Worm (Caenorhabditis elegans): Measurements from ENCODE around the gene Y46E12A.3.

Y46E12A.3 gene

DNA sequence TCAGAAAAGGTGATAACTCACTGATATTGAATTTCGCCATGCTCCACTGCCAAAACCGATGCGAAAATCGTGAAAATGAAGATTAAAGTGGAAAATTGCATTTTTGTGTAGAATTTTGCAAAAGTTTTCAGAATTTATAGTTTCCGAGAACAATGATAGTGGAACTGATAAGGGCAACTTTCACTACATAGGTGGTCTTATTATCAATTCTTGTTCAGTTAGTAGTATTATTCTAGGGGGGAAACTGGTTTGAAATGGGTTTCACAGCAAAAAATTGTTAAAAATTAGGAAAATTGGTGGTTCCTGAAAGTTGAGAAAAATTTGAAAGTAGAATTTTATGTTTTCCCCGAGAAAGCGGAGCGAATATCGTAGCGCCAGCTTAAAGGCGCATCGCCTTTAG, 3.4 kb upstream of the Y46E12A.3 start, which contains the start of gene Y46E12A.5 (continued):
- TF ChIP-seq Y53G8AR.9 (GFP tag; conservative IDR thresholded peaks at IDR 0.05), result no peak
- TF ChIP-seq tbp1 (GFP tag; optimal IDR thresholded peaks at IDR 0.05), result no peak
- no peak for TF ChIP-seq ets-4 (GFP tag; optimal IDR thresholded peaks at IDR 0.05)
- no peak for TF ChIP-seq mcd-1 (GFP tag; IDR thresholded peaks at IDR 0.05)

DNA sequence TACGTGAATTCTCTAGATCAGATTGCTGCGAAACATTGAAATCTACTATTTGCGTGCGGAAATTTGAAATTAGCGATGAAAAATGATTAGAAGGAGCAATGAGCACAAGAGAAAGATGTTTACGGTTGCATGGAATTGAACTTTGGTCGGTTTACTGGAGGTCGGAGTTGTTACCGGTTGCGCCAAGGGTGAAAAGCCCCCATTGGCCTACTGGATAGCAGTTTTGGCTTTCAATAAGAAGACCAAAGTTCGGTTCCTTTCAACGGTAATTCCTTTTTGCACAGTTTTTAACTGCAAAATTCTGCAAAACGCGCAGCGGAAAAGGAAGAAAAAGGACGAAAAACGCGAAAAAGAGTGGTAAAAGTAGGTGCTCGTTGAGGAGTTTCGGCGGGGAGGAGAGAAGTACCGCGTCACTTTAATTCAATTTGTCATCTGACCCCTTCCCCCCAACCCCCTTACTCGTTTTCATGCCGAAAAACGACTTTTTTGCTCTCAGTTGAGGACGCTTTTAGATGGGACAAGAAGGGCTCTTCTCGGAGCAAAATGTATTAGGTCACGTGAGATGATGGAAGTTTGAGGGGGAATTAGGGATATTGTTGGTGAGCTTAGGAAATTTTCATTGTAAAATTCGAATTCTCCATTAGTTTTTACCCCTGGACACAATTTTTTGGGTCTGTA, 9.2 kb downstream of the Y46E12A.3 start:
- TF ChIP-seq let-607 (tag; optimal IDR thresholded peaks at IDR 0.05) (no peak), rpc-1 (optimal IDR thresholded peaks at IDR 0.05) (no peak), rpc-1 (tag; optimal IDR thresholded peaks at IDR 0.05) (peak; percentile 53), tbp1 (GFP tag; optimal IDR thresholded peaks at IDR 0.05) (peak; percentile 58)

DNA sequence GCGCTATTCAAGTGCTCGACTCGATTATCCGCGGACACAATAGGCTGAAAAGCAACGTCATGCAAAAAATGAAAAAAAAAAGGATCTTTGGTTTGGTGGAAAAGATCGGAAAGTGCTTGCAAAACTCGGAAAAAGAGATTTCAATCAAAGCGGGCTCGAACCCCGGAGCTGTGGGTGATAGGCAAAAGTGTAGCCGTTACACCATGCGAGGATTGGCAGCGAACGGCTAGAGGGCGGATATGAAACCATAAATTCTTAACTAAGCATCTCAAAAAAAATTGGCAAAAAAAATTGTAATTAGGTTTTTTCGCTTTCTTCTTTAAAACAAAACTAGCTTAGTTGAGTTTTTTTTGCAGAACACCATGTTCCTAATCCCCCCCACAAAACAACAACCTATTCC, 10.3 kb downstream of the Y46E12A.3 start:
- TF ChIP-seq F57A8.1 (GFP tag; optimal IDR thresholded peaks at IDR 0.05) (no peak), die-1 (tag; optimal IDR thresholded peaks at IDR 0.05) (peak; percentile 72), him-1 (tag; optimal IDR thresholded peaks at IDR 0.05) (peak; percentile 31), athp-1 (tag; optimal IDR thresholded peaks at IDR 0.05) (peak; percentile 20), tbp1 (GFP tag; optimal IDR thresholded peaks at IDR 0.05) (peak; percentile 91), ceh-91 (GFP tag; IDR thresholded peaks at IDR 0.05) (no peak), B0261.1 (tag; optimal IDR thresholded peaks at IDR 0.05) (peak; percentile 71), nhr-90 (tag; optimal IDR thresholded peaks at IDR 0.05) (peak; percentile 66), ztf-18 (tag; optimal IDR thresholded peaks at IDR 0.05) (peak; percentile 52), hmg-1.2 (GFP tag; IDR thresholded peaks at IDR 0.05) (0 out of 2 replicates have a peak, but pooled peaks have one; percentile 11), B0336.3 (GFP tag; IDR thresholded peaks at IDR 0.05) (no peak), lin-54 (GFP tag; optimal IDR thresholded peaks at IDR 0.05) (peak; percentile 28), cebp-1 (GFP tag; IDR thresholded peaks at IDR 0.05) (no peak), cebp-1 (tag; optimal IDR thresholded peaks at IDR 0.05) (peak; percentile 4), Y95B8A.8 (GFP tag; IDR thresholded peaks at IDR 0.05) (0 out of 2 replicates have a peak, but pooled peaks have one; percentile 17), rec-8 (tag; optimal IDR thresholded peaks at IDR 0.05) (peak; percentile 17), rpc-1 (optimal IDR thresholded peaks at IDR 0.05) (peak; percentile 72), rpc-1 (tag; optimal IDR thresholded peaks at IDR 0.05) (peak; percentile 90), snpc-3.4 (tag; optimal IDR thresholded peaks at IDR 0.05) (peak; percentile 29), lin-26 (GFP tag; IDR thresholded peaks at IDR 0.05) (peak; percentile 78), chd-7 (tag; optimal IDR thresholded peaks at IDR 0.05) (peak; percentile 42), madf-3 (GFP tag; IDR thresholded peaks at IDR 0.05) (no peak)

DNA sequence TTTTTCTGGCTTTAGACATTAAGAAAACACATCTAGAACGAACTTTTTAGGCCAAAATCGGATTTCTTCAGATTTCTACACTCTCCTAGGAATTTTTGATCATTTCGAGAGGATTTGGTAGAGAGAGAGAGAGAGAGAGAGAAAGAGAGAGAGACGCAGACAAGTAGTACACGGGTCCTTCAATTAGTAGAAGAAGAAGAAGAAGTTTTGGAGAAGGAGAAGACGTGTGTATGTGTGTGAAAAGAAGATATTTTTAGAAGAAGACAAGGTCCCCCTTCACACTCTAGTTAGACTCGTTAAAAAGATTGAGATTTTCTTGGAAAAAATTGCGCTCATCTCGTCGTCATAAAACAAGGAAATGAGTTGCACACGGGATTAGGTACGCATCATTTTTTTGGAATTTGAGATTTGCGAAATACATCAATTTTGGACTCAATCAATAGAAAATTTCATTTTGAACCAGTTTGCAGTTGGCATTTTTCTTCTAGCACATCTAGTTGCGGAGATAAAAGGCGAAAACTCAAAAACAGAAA, 11.2 kb downstream of the Y46E12A.3 start:
- TF ChIP-seq Y79H2A.3 (GFP tag; conservative IDR thresholded peaks at IDR 0.05) (no peak), B0261.1 (tag; optimal IDR thresholded peaks at IDR 0.05) (peak; percentile 6)

DNA sequence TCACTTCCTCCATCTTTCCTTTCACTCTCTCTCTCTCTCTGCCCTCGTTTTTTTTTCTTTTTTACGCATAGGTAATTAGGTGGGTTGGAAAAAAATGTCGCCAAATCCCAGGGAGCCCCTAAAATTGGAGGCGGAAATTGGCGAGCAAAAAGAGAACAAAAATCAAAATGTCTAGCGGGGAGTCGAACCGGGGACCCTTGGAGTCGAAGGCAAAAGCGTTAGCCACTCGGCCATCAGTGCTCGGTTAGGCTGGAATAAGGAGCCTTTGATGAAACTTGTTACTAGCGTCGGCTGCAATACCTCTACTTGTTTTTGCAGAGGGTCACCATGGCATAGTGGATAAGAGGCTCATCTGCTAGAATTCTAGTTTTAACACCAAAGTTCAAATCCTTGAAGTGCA, 11.7 kb downstream of the Y46E12A.3 start:
- peak; percentile 22 for TF ChIP-seq chd-7 (tag; optimal IDR thresholded peaks at IDR 0.05)
- TF ChIP-seq madf-6 (GFP tag; IDR thresholded peaks at IDR 0.05), result peak; percentile 20; the same call in 1 of the 2 replicates
- peak; percentile 49 for TF ChIP-seq snpc-1.3 (tag; optimal IDR thresholded peaks at IDR 0.05; ENCODE audit: insufficient read depth)
- TF ChIP-seq nhr-179 (tag; optimal IDR thresholded peaks at IDR 0.05), result no peak
- TF ChIP-seq dox-1 (GFP tag; IDR thresholded peaks at IDR 0.05), result peak; percentile 31; the same call in 1 of the 2 replicates
- peak; percentile 48 for TF ChIP-seq pbrm-1 (GFP tag; IDR thresholded peaks at IDR 0.05)
- peak; percentile 7 for TF ChIP-seq mxl-1 (tag; optimal IDR thresholded peaks at IDR 0.05)
- TF ChIP-seq repo-1 (tag; optimal IDR thresholded peaks at IDR 0.05), result no peak
- 0 out of 2 replicates have a peak, but pooled peaks have one; percentile 13 for TF ChIP-seq hsf-1 (GFP tag; IDR thresholded peaks at IDR 0.05)
- TF ChIP-seq tbp1 (GFP tag; optimal IDR thresholded peaks at IDR 0.05), result peak; percentile 86
- peak; percentile 22 for TF ChIP-seq athp-1 (tag; optimal IDR thresholded peaks at IDR 0.05)
- TF ChIP-seq aptf-3 (GFP tag; IDR thresholded peaks at IDR 0.05), result no peak
- TF ChIP-seq ceh-91 (GFP tag; IDR thresholded peaks at IDR 0.05), result no peak
- peak; percentile 60 for TF ChIP-seq rpc-1 (optimal IDR thresholded peaks at IDR 0.05)
- TF ChIP-seq rpc-1 (tag; optimal IDR thresholded peaks at IDR 0.05), result peak; percentile 78
- TF ChIP-seq lin-26 (GFP tag; IDR thresholded peaks at IDR 0.05), result peak; percentile 65; the same call in 1 of the 2 replicates
- TF ChIP-seq dpff-1 (tag; optimal IDR thresholded peaks at IDR 0.05), result no peak
- no peak for TF ChIP-seq unc-62 (GFP tag; optimal IDR thresholded peaks at IDR 0.05)
- TF ChIP-seq lin-54 (GFP tag; optimal IDR thresholded peaks at IDR 0.05), result peak; percentile 17
- no peak for TF ChIP-seq ccch-3 (GFP tag; optimal IDR thresholded peaks at IDR 0.05)
- peak; percentile 21 for TF ChIP-seq ztf-18 (tag; optimal IDR thresholded peaks at IDR 0.05)
